Fruit fly (Drosophila melanogaster) whole organism, prepupa: ENCODE data around the gene CG3609.

Experiments
- CG10631 ChIP-seq: fragments of 200-800 bp; sonication (Bioruptor generic); optimal IDR thresholded peaks from 2 replicates; lab custom pipeline; 2016; ENCODE audit warnings: missing biosample characterization, missing genetic modification characterization
- CG11294 ChIP-seq: fragments of 200-800 bp; sonication (Bioruptor generic); IDR thresholded peaks from 2 replicates; pipeline ENCODE4 v1.3.6; 2022; ENCODE audit warnings: missing biosample characterization, missing genetic modification characterization
- CG3032 ChIP-seq: fragments of 200-800 bp; optimal IDR thresholded peaks from 2 replicates; lab custom pipeline; 2019; ENCODE audit warnings: missing biosample characterization, mild to moderate bottlenecking, missing genetic modification characterization, moderate library complexity
- CG3919 ChIP-seq: fragments of 200-800 bp; sonication (Bioruptor generic); optimal IDR thresholded peaks from 3 replicates; lab custom pipeline; 2016; ENCODE audit warnings: missing biosample characterization, missing genetic modification characterization
- CG4318 ChIP-seq: fragments of 200-800 bp; sonication (Bioruptor generic); optimal IDR thresholded peaks from 3 replicates; lab custom pipeline; 2017; ENCODE audit warnings: missing biosample characterization, mild to moderate bottlenecking, missing genetic modification characterization
- CG6276 ChIP-seq: fragments of 200-800 bp; sonication (Bioruptor generic); optimal IDR thresholded peaks from 2 replicates; lab custom pipeline; 2017; ENCODE audit warnings: missing biosample characterization, mild to moderate bottlenecking, missing genetic modification characterization
- CG8119 ChIP-seq: fragments of 200-800 bp; sonication (Bioruptor generic); IDR thresholded peaks from 3 replicates; pipeline ENCODE4 v1.3.6; 2022; ENCODE audit warnings: missing biosample characterization, missing genetic modification characterization
- Eip78C ChIP-seq: fragments of 200-800 bp; sonication (Bioruptor generic); peaks from one replicate; lab custom pipeline; 2016; ENCODE audit warnings: missing biosample characterization, missing genetic modification characterization
- Eip93F ChIP-seq: fragments of 200-800 bp; sonication (Bioruptor generic); optimal IDR thresholded peaks from 2 replicates; lab custom pipeline; 2016; ENCODE audit warnings: missing biosample characterization, mild to moderate bottlenecking, missing genetic modification characterization
- Ets96B ChIP-seq: fragments of 200-800 bp; optimal IDR thresholded peaks from 2 replicates; lab custom pipeline; 2019; ENCODE audit warnings: missing biosample characterization, mild to moderate bottlenecking, missing genetic modification characterization, moderate library complexity
- Hr38 ChIP-seq: sonication (Bioruptor generic); optimal IDR thresholded peaks from 2 replicates; lab custom pipeline; 2016; ENCODE audit warnings: missing biosample characterization, missing genetic modification characterization
- acj6 ChIP-seq: fragments of 200-800 bp; sonication (Bioruptor generic); optimal IDR thresholded peaks from 3 replicates; lab custom pipeline; 2016; ENCODE audit warnings: missing biosample characterization, missing genetic modification characterization
- dsx ChIP-seq: fragments of 200-800 bp; optimal IDR thresholded peaks from 3 replicates; lab custom pipeline; 2019; ENCODE audit warnings: missing biosample characterization, mild to moderate bottlenecking, missing genetic modification characterization, moderate library complexity; ENCODE audit not compliant: poor library complexity, severe bottlenecking
- eg ChIP-seq: fragments of 200-800 bp; sonication (Bioruptor generic); IDR thresholded peaks from 3 replicates; pipeline ENCODE4 v1.3.6; 2022; ENCODE audit warnings: missing biosample characterization, missing genetic modification characterization
- fkh ChIP-seq: fragments of 200-800 bp; sonication (Bioruptor generic); optimal IDR thresholded peaks from 3 replicates; lab custom pipeline; 2017; ENCODE audit warnings: missing biosample characterization, mild to moderate bottlenecking, missing genetic modification characterization, moderate library complexity
- lz ChIP-seq: fragments of 200-800 bp; sonication (Bioruptor generic); optimal IDR thresholded peaks from 3 replicates; lab custom pipeline; 2016; ENCODE audit warnings: missing biosample characterization, missing genetic modification characterization
- net ChIP-seq: fragments of 200-800 bp; sonication (Bioruptor generic); optimal IDR thresholded peaks from 3 replicates; lab custom pipeline; 2016; ENCODE audit warnings: missing biosample characterization, missing genetic modification characterization
- pdm3 ChIP-seq: fragments of 200-800 bp; sonication (Bioruptor generic); optimal IDR thresholded peaks from 3 replicates; lab custom pipeline; 2016; ENCODE audit warnings: missing biosample characterization, missing genetic modification characterization
- svp ChIP-seq: fragments of 200-800 bp; sonication (Bioruptor generic); peaks from one replicate; lab custom pipeline; 2016; ENCODE audit warnings: missing biosample characterization, missing genetic modification characterization
- topi ChIP-seq: fragments of 200-800 bp; sonication (Bioruptor generic); optimal IDR thresholded peaks from 3 replicates; lab custom pipeline; 2016; ENCODE audit warnings: missing biosample characterization, missing genetic modification characterization
- vri ChIP-seq: fragments of 200-800 bp; sonication (Bioruptor generic); optimal IDR thresholded peaks from 3 replicates; lab custom pipeline; 2016; ENCODE audit warnings: missing biosample characterization, mild to moderate bottlenecking, missing genetic modification characterization

Gene CG3609

DNA sequence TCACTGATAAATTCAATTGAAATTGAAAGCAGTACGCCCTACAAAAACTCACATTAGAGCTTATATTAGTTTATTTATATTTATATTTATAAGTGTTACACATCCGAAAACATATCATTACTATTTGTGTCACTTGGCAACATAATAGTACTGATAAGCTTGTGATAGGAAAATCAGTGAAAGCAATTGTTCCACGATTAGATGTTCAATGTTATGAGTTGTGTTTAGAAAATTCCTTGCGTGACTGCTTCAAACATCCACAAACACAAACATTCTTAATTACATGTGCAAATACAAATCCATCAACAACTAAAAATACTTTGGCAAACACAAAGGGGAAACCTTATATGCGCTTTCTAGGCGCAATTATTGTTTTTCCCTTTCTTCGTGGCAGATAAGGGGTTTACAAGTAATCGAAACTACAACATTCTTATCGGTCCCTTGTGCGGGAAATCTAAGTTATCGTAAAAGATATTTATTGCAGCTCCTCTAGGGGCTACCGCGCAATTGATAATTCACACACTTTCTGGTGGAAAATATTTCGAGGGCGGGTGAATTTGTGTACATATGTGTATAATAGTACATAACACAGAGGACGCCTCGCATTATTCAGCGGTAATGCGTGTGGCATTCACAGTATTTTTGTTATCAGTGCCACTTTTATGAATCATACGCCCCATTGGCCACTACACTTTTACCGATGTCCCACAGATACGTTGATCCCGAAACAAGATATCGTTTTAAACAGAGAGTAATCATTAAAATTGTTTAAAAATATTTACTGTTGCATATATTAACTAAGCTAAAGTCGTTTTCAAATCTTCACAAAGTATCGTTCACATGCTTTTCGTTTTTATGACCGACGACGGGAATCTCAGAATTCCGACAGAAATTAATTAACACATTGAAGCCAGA, 12.3 kb downstream of the CG3609 start:
- peak; percentile 71 for TF ChIP-seq svp
- TF ChIP-seq Eip78C, result peak; percentile 63
- no peak for TF ChIP-seq CG8119 (GFP tag; lab: Robert Waterston, UW)

DNA sequence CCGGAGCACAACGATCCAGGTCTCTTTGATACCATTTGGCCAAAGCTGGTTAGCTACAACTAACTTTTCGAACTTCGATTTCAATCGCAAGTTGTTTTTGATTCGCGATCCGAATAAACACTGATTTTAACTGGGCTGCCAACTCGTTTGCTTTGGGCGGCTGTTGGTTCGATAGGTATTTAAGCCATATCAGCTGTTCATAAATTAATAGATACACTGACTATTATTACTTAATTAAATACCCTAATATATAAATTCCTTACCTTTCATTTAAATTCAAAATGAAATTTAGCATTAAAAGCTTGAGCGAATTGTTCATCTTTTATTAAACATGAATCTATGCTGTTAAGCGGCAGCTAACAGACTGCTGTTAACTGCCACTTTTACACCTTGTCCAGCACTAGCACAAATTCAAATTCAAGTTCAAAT, 17.2 kb downstream of the CG3609 start, which contains the start of gene CG9967:
Gene CG9967 (minus strand): TSS at position 129 of the 429 bp plus-strand sequence.
- TF ChIP-seq Hr38 (GFP tag; lab: Kevin White, UChicago) (no peak), CG3919 (GFP tag; lab: Kevin White, UChicago) (no peak), Ets96B (tag; lab: Kevin White, UChicago) (no peak), dsx (no peak), fkh (GFP tag; lab: Kevin White, UChicago) (peak; percentile 52), CG3032 (tag; lab: Kevin White, UChicago) (no peak), lz (no peak), eg (GFP tag; lab: Robert Waterston, UW) (no peak), vri (GFP tag; lab: Kevin White, UChicago) (peak; percentile 19), Eip93F (peak; percentile 37), acj6 (GFP tag; lab: Kevin White, UChicago) (peak; percentile 11), topi (GFP tag; lab: Kevin White, UChicago) (peak; percentile 13), CG10631 (GFP tag; lab: Kevin White, UChicago) (no peak), Eip78C (peak; percentile 60), pdm3 (GFP tag; lab: Kevin White, UChicago) (peak; percentile 14), CG6276 (GFP tag; lab: Kevin White, UChicago) (no peak), net (no peak), CG11294 (no peak), CG4318 (GFP tag; lab: Kevin White, UChicago) (no peak)
- TF ChIP-seq, all 60 proteins: peak for 7

DNA sequence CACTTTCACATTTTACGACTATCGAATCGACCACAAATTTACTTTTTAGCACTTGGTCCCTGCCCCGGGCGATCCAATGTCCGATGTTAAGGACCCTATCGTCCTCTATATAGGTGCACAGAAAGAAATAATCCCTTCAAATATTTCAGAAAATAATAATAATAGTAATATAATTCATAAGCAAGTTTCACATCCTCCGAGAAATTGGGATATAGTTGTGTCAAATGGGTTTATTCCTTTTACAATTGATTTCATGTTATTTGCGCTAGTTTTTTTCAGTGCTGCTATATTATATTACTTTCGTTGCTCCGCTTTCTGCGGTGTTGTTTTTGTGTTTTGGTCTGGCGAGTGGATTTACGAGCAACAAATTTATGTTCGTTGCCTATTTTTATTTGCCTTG, 25.9 kb downstream of the CG3609 start:
- TF ChIP-seq CG11294, result no peak
